Fruit fly (Drosophila melanogaster) whole organism, wandering third instar larva: Measurements from ENCODE around the gene CG8915.

ENCODE experiments used
- CG32264 ChIP-seq: fragments of 200-800 bp; sonication (Bioruptor generic); optimal IDR thresholded peaks from 2 replicates; lab custom pipeline; 2016; ENCODE audit warnings: missing biosample characterization, missing genetic modification characterization
- CG9705 ChIP-seq: fragments of 200-800 bp; sonication (Bioruptor generic); optimal IDR thresholded peaks from 2 replicates; lab custom pipeline; 2018; ENCODE audit warnings: missing biosample characterization, mild to moderate bottlenecking, missing genetic modification characterization
- CrebA ChIP-seq: fragments of 200-800 bp; sonication (Bioruptor generic); optimal IDR thresholded peaks from 2 replicates; lab custom pipeline; 2016; ENCODE audit warnings: missing biosample characterization, mild to moderate bottlenecking, missing genetic modification characterization, borderline replicate concordance
- Dfd ChIP-seq: fragments of >200 bp; optimal IDR thresholded peaks from 2 replicates; lab custom pipeline; 2017; ENCODE audit warnings: missing biosample characterization, missing genetic modification characterization
- GATAd ChIP-seq: sonication (Bioruptor generic); optimal IDR thresholded peaks from 2 replicates; lab custom pipeline; 2016; ENCODE audit warnings: missing biosample characterization, missing genetic modification characterization
- HLH106 ChIP-seq: fragments of 200-800 bp; optimal IDR thresholded peaks from 3 replicates; lab custom pipeline; 2019; ENCODE audit warnings: missing biosample characterization, mild to moderate bottlenecking, missing genetic modification characterization, moderate library complexity
- Hnf4 ChIP-seq: fragments of 200-800 bp; sonication (Bioruptor generic); optimal IDR thresholded peaks from 2 replicates; lab custom pipeline; 2016; ENCODE audit warnings: missing biosample characterization, mild to moderate bottlenecking, missing genetic modification characterization
- Hr78 ChIP-seq: fragments of >200 bp; optimal IDR thresholded peaks from 2 replicates; lab custom pipeline; 2017; ENCODE audit warnings: missing biosample characterization, missing genetic modification characterization
- Myc ChIP-seq: fragments of >200 bp; optimal IDR thresholded peaks from 2 replicates; lab custom pipeline; 2017
- N ChIP-seq: fragments of >200 bp; optimal IDR thresholded peaks from 2 replicates; lab custom pipeline; 2018; ENCODE audit warnings: missing biosample characterization, missing external identifiers, missing genetic modification characterization
- OdsH ChIP-seq: fragments of 200-800 bp; sonication (Bioruptor generic); optimal IDR thresholded peaks from 2 replicates; lab custom pipeline; 2016; ENCODE audit warnings: missing biosample characterization, mild to moderate bottlenecking, missing genetic modification characterization
- Rel ChIP-seq, 2 experiments: fragments of 200-800 bp; sonication (Bioruptor generic) in 1 of 2; optimal IDR thresholded peaks; 2 replicates in 1 of 2; 3 replicates in 1 of 2; lab custom pipeline; 2016 to 2019; ENCODE audit warnings: mild to moderate bottlenecking in 2 of 2, missing biosample characterization in 2 of 2, missing genetic modification characterization in 2 of 2, moderate library complexity in 1 of 2
- Sp1 ChIP-seq: fragments of 200-800 bp; sonication (Bioruptor generic); optimal IDR thresholded peaks from 3 replicates; lab custom pipeline; 2019; ENCODE audit warnings: missing biosample characterization, mild to moderate bottlenecking, missing genetic modification characterization, moderate library complexity
- Vsx2 ChIP-seq: fragments of 200-300, 225-300 bp; sonication (Bioruptor generic); optimal IDR thresholded peaks from 2 replicates; lab custom pipeline; 2018; ENCODE audit warnings: missing biosample characterization, missing genetic modification characterization; ENCODE audit not compliant: partially characterized antibody
- br ChIP-seq: fragments of 200-800 bp; sonication (Bioruptor generic); optimal IDR thresholded peaks from 2 replicates; lab custom pipeline; 2016; ENCODE audit warnings: missing biosample characterization, missing genetic modification characterization
- dl ChIP-seq, 2 experiments: fragments of 175-275, 200-275 bp in 1 of 2; fragments of 200-275 bp in 1 of 2; sonication (Bioruptor generic); optimal IDR thresholded peaks; lab custom pipeline; 2018; ENCODE audit warnings: mild to moderate bottlenecking in 2 of 2, missing biosample characterization in 2 of 2, missing genetic modification characterization in 2 of 2, moderate library complexity in 2 of 2; ENCODE audit not compliant: partially characterized antibody in 2 of 2, insufficient read depth in 1 of 2
- dmrt93B ChIP-seq: fragments of 200-800 bp; sonication (Bioruptor generic); optimal IDR thresholded peaks from 2 replicates; lab custom pipeline; 2018; ENCODE audit warnings: missing biosample characterization, mild to moderate bottlenecking, missing genetic modification characterization
- dsf ChIP-seq: sonication (Bioruptor generic); optimal IDR thresholded peaks from 2 replicates; lab custom pipeline; 2016; ENCODE audit warnings: missing biosample characterization, missing genetic modification characterization, borderline replicate concordance
- ey ChIP-seq: fragments of 200-800 bp; sonication (Bioruptor generic); optimal IDR thresholded peaks from 2 replicates; lab custom pipeline; 2016; ENCODE audit warnings: missing biosample characterization, missing genetic modification characterization
- foxo ChIP-seq, 2 experiments: fragments of 200-800 bp; sonication (Bioruptor generic); optimal IDR thresholded peaks; 2 replicates in 1 of 2; 3 replicates in 1 of 2; lab custom pipeline; 2016 to 2017; ENCODE audit warnings: missing biosample characterization in 2 of 2, missing genetic modification characterization in 2 of 2
- fru ChIP-seq: fragments of 200-800 bp; sonication (Bioruptor generic); optimal IDR thresholded peaks from 3 replicates; lab custom pipeline; 2016; ENCODE audit warnings: missing biosample characterization, mild to moderate bottlenecking, missing genetic modification characterization
- h ChIP-seq: fragments of 200-800 bp; sonication (Bioruptor generic); optimal IDR thresholded peaks from 3 replicates; lab custom pipeline; 2016; ENCODE audit warnings: missing biosample characterization, mild to moderate bottlenecking, missing genetic modification characterization
- psq ChIP-seq: fragments of 200-800 bp; sonication (Bioruptor generic); optimal IDR thresholded peaks from 3 replicates; lab custom pipeline; 2017; ENCODE audit warnings: missing biosample characterization, mild to moderate bottlenecking, missing genetic modification characterization, moderate library complexity
- rgr ChIP-seq: fragments of 200-800 bp; sonication (Bioruptor generic); optimal IDR thresholded peaks from 3 replicates; lab custom pipeline; 2016; ENCODE audit warnings: missing biosample characterization, mild to moderate bottlenecking, missing genetic modification characterization
- sage ChIP-seq: fragments of 200-800 bp; sonication (Bioruptor generic); optimal IDR thresholded peaks from 2 replicates; lab custom pipeline; 2016; ENCODE audit warnings: missing biosample characterization, mild to moderate bottlenecking, missing genetic modification characterization
- tai ChIP-seq: sonication (Bioruptor generic); optimal IDR thresholded peaks from 2 replicates; lab custom pipeline; 2016; ENCODE audit warnings: missing biosample characterization, missing genetic modification characterization
- usp ChIP-seq: fragments of >200 bp; optimal IDR thresholded peaks from 2 replicates; lab custom pipeline; 2017; ENCODE audit warnings: missing biosample characterization, missing genetic modification characterization

The CG8915 gene

DNA sequence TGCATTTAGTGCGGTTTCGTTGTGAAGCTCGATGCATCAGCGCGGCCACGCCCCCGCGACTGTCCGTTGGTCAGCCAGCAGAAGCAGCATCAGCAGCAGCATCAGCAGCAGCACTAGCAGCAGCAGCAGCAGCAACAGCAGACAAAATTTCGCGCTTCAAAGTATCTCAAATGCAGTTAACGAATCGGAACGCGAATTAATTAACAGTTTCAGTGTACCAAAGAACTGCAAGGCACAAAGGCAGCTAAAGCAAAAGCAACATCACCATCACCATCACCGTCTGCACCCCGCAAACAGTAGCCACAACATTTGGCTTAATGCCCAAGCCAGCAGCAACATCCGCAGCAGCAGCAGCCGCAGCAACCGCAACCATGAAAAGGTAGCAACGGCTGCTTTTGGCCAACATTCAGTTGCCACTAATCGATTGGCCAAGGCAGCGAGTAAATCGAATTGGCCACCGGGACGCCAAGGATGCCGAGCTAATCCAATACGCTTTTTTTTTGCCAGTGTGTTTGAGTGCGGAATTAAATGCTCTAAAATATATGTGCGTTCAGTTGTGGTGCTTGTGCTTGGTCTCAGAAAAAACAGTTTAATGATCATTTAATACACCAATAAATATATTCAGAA, 20.7 kb upstream of the CG8915 start:
- no peak for TF ChIP-seq Hr78 (GFP tag; lab: Kevin White, UChicago)
- peak; percentile 93 for TF ChIP-seq Dfd (GFP tag; lab: Kevin White, UChicago)
- TF ChIP-seq rgr (GFP tag; lab: Kevin White, UChicago), result no peak

- no peak for TF ChIP-seq psq (GFP tag; lab: Kevin White, UChicago)
- TF ChIP-seq N (GFP tag; lab: Kevin White, UChicago), result peak; percentile 45
- TF ChIP-seq, all 38 proteins: peak for 1
These were observed 17.2 kb upstream of the CG8915 start for dm6 chrX:17262049-17262448.

dm6 chrX:17255677-17256076, 10.9 kb upstream of the CG8915 start:
- TF ChIP-seq dsf (GFP tag; lab: Kevin White, UChicago), result no peak
- no peak for TF ChIP-seq Hnf4 (GFP tag; lab: Kevin White, UChicago)
- TF ChIP-seq CG32264 (GFP tag; lab: Kevin White, UChicago), result no peak
- TF ChIP-seq Vsx2 (GFP tag; lab: Kevin White, UChicago), result no peak
- no peak for TF ChIP-seq HLH106 (tag; lab: Kevin White, UChicago)

DNA sequence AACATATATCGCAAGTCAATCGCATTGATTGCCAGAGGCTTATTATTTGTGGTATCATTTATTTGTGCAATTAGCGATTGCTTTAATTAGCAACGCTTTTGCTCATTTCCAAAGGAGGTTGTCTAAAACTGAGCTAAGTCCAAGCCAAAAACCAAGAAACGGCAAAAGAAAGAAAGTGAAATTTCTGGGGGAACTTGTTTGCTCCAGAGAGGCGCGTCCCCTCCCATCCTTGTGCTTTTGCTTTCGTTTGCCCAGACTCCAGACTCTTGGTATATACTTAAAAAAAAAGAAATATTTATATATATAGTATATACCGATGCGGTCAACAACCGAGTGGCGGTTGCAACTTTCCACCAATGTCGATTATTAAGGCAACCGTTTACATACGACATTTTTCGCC, 9.3 kb upstream of the CG8915 start:
- no peak for TF ChIP-seq usp
- TF ChIP-seq CrebA (GFP tag; lab: Kevin White, UChicago), result no peak
- no peak for TF ChIP-seq foxo (GFP tag; optimal IDR thresholded peaks at IDR 0.05; lab: Kevin White, UChicago)

- TF ChIP-seq sage (GFP tag; lab: Kevin White, UChicago), result no peak
- TF ChIP-seq Myc (lab: Kevin White, UChicago), result peak; percentile 86
These were observed 4.5 kb upstream of the CG8915 start, which contains the start of gene CG8675 for dm6 chrX:17249326-17249725. TSS of gene CG8675 (minus strand) at chrX:17249502.

DNA sequence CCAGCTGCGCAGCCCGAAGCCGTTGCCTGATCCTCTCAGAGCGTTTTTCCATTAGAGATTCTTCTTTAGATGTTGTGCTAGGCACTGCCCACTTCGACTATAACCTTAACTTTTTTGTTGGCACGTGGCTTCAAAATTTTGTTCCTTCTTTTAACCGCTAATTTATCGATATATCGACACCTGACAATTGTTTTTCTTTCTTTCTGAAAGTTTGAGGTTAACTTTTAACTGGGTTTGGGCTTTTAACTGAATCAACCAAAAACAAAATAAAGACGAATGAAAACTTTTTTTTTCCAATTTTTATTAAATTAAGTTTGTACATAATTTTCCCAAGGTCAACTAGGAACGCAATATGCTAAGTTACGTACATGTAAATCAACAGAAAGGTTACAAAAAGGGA, 2.1 kb upstream of the CG8915 start, which contains the start of gene CG42854:
CG42854 (minus strand) TSS at position 101 of the 400 bp plus-strand sequence.
- TF ChIP-seq CG9705 (GFP tag; lab: Kevin White, UChicago) (no peak), dl (GFP tag; optimal IDR thresholded peaks at IDR 0.05; lab: Kevin White, UChicago; ENCODE audit: insufficient read depth in 1 of 2, partially characterized antibody in 2 of 2) (no peak), Sp1 (GFP tag; lab: Kevin White, UChicago) (no peak)
- TF ChIP-seq, all 38 proteins: peak for 0

DNA sequence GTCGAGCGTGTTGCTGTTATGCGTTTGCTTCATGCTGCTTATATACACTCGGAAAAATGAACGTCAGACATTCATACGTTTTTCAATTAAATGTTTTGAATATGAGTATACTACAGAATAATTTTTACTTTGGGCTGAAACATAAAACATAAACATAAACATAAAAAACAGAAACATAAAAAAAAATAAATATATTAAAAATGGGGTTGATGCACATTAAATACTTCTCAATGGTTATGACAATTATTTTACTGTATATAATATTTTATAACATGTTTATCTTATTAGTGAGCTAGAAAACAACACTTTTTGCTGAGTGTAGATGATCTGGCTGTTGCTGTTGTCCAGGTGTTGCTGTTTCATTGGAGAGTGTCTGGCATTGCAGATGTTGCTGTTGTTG, 7.4 kb downstream of the CG8915 start:
- peak; percentile 52 for TF ChIP-seq rgr (GFP tag; lab: Kevin White, UChicago)
- TF ChIP-seq Myc (lab: Kevin White, UChicago), result no peak
- no peak for TF ChIP-seq Sp1 (GFP tag; lab: Kevin White, UChicago)
- peak; percentile 49 for TF ChIP-seq h
- TF ChIP-seq Rel (GFP tag; optimal IDR thresholded peaks at IDR 0.05; lab: Kevin White, UChicago), result no peak
- TF ChIP-seq Rel (tag; optimal IDR thresholded peaks at IDR 0.05; lab: Kevin White, UChicago), result no peak
- peak; percentile 54 for TF ChIP-seq OdsH (GFP tag; lab: Kevin White, UChicago)
- TF ChIP-seq psq (GFP tag; lab: Kevin White, UChicago), result peak; percentile 42
- no peak for TF ChIP-seq Dfd (GFP tag; lab: Kevin White, UChicago)
- peak; percentile 21 for TF ChIP-seq ey (GFP tag; lab: Kevin White, UChicago)
- TF ChIP-seq fru, result peak; percentile 32
- TF ChIP-seq dmrt93B (GFP tag; lab: Kevin White, UChicago), result peak; percentile 2
- no peak for TF ChIP-seq Vsx2 (GFP tag; lab: Kevin White, UChicago)
- TF ChIP-seq foxo (GFP tag; optimal IDR thresholded peaks at IDR 0.05; lab: Kevin White, UChicago), result peak in 1 of 2 experiments; percentile 18
- TF ChIP-seq tai (GFP tag; lab: Kevin White, UChicago), result no peak
- TF ChIP-seq sage (GFP tag; lab: Kevin White, UChicago), result no peak
- no peak for TF ChIP-seq br
- TF ChIP-seq HLH106 (tag; lab: Kevin White, UChicago), result peak; percentile 27
- TF ChIP-seq GATAd, result no peak
